Worm (Caenorhabditis elegans) whole organism, young adult: ENCODE results near the gene fcmt-1.

ENCODE experiments used
- lin-54 ChIP-seq: fragments of 200-800 bp; sonication (Bioruptor generic); optimal IDR thresholded peaks from 2 replicates; lab custom pipeline; 2018; ENCODE audit warnings: mild to moderate bottlenecking, missing genetic modification characterization, missing compliant biosample characterization
- snpc-3.4 ChIP-seq: sonication (generic microtip); optimal IDR thresholded peaks from 2 replicates; lab custom pipeline; 2017; ENCODE audit warnings: missing genetic modification characterization, mild to moderate bottlenecking, missing compliant biosample characterization, antibody characterized with exemption, moderate library complexity, missing genotype, missing genetic modification reagents

ce11 chrII:11723904-11724303 is 14.5 kb upstream of the fcmt-1 start, which contains the start of gene ldh-1:
- no peak for TF ChIP-seq lin-54
- no peak for TF ChIP-seq snpc-3.4 (tag; lab: Kevin White, UChicago)
